Worm (Caenorhabditis elegans) whole organism, late embryonic: ENCODE measurements around the gene Y38H6C.16.

Source experiments
- K09A11.1 ChIP-seq: sonication (generic microtip); optimal IDR thresholded peaks from 2 replicates; lab custom pipeline; 2017; ENCODE audit warnings: antibody characterized with exemption, mild to moderate bottlenecking, missing genetic modification characterization, missing compliant biosample characterization; ENCODE audit not compliant: insufficient read depth
- Y22D7AL.16 ChIP-seq: sonication (generic microtip); optimal IDR thresholded peaks from 2 replicates; lab custom pipeline; 2016; ENCODE audit warnings: missing genetic modification characterization, missing compliant biosample characterization
- ahr-1 ChIP-seq: sonication (generic microtip); optimal IDR thresholded peaks from 2 replicates; lab custom pipeline; 2016; ENCODE audit warnings: missing genetic modification characterization, missing compliant biosample characterization
- ceh-18 ChIP-seq: sonication (generic microtip); optimal IDR thresholded peaks from 2 replicates; lab custom pipeline; 2016; ENCODE audit warnings: missing genetic modification characterization, missing compliant biosample characterization
- ceh-19 ChIP-seq: fragments of 200-800 bp; sonication (Bioruptor generic); optimal IDR thresholded peaks from 2 replicates; lab custom pipeline; 2018; ENCODE audit warnings: mild to moderate bottlenecking, missing genetic modification characterization, missing compliant biosample characterization
- ceh-34 ChIP-seq: sonication (generic microtip); optimal IDR thresholded peaks from 2 replicates; lab custom pipeline; 2016; ENCODE audit warnings: mild to moderate bottlenecking, missing genetic modification characterization, missing compliant biosample characterization
- elt-2 ChIP-seq: sonication (generic microtip); optimal IDR thresholded peaks from 2 replicates; lab custom pipeline; 2016; ENCODE audit warnings: missing genetic modification reagents, missing genetic modification characterization, missing compliant biosample characterization
- gmeb-2 ChIP-seq: sonication (generic microtip); optimal IDR thresholded peaks from 2 replicates; lab custom pipeline; 2016; ENCODE audit warnings: missing genetic modification characterization, inconsistent platforms, missing compliant biosample characterization
- hlh-15 ChIP-seq: sonication (generic microtip); optimal IDR thresholded peaks from 2 replicates; lab custom pipeline; 2016; ENCODE audit warnings: missing genetic modification characterization, missing compliant biosample characterization
- hlh-6 ChIP-seq: sonication (generic microtip); optimal IDR thresholded peaks from 2 replicates; lab custom pipeline; 2016; ENCODE audit warnings: missing genotype, missing genetic modification characterization, missing compliant biosample characterization
- hlh-8 ChIP-seq: sonication (generic microtip); optimal IDR thresholded peaks from 2 replicates; lab custom pipeline; 2016; ENCODE audit warnings: missing genotype, missing genetic modification characterization, missing compliant biosample characterization
- madf-2 ChIP-seq: sonication (generic microtip); optimal IDR thresholded peaks from 2 replicates; lab custom pipeline; 2017; ENCODE audit warnings: missing genetic modification characterization, missing compliant biosample characterization
- nfya-1 ChIP-seq: sonication (generic microtip); optimal IDR thresholded peaks from 2 replicates; lab custom pipeline; 2017; ENCODE audit warnings: missing genetic modification characterization, mild to moderate bottlenecking, missing compliant biosample characterization, antibody characterized with exemption, moderate library complexity
- pag-3 ChIP-seq: sonication (generic microtip); optimal IDR thresholded peaks from 2 replicates; lab custom pipeline; 2016; ENCODE audit warnings: missing compliant biosample characterization, missing genetic modification characterization, borderline replicate concordance
- pax-1 ChIP-seq: fragments of 150-350 bp; optimal IDR thresholded peaks from 2 replicates; lab custom pipeline; 2014; ENCODE audit warnings: missing biosample characterization, missing genetic modification characterization
- pqm-1 ChIP-seq: sonication (generic microtip); optimal IDR thresholded peaks from 2 replicates; lab custom pipeline; 2016; ENCODE audit warnings: missing genetic modification characterization, missing compliant biosample characterization
- rnt-1 ChIP-seq: sonication (generic microtip); optimal IDR thresholded peaks from 2 replicates; lab custom pipeline; 2016; ENCODE audit warnings: missing genetic modification characterization, missing compliant biosample characterization
- syd-9 ChIP-seq: sonication (generic microtip); optimal IDR thresholded peaks from 2 replicates; lab custom pipeline; 2016; ENCODE audit warnings: mild to moderate bottlenecking, missing genetic modification characterization, moderate library complexity, missing compliant biosample characterization
- tbx-7 ChIP-seq: sonication (generic microtip); optimal IDR thresholded peaks from 2 replicates; lab custom pipeline; 2016; ENCODE audit warnings: missing genotype, missing genetic modification characterization, missing compliant biosample characterization
- unc-3 ChIP-seq, 2 experiments: fragments of 200-800 bp in 1 of 2; sonication (Bioruptor generic) in 1 of 2; sonication (generic microtip) in 1 of 2; conservative IDR thresholded peaks in 1 of 2; optimal IDR thresholded peaks in 1 of 2; 2 replicates each; pipeline versions ENCODE4 v1.3.6 to Lab custom; 2016 to 2022; ENCODE audit warnings: missing compliant biosample characterization in 2 of 2, missing genetic modification characterization in 2 of 2, missing genetic modification reagents in 1 of 2
- unc-42 ChIP-seq: sonication (generic microtip); optimal IDR thresholded peaks from 2 replicates; lab custom pipeline; 2016; ENCODE audit warnings: missing genotype, missing genetic modification characterization, missing compliant biosample characterization

The Y38H6C.16 gene

ce11 chrV:20493271-20494231 is 45.6 kb downstream of the Y38H6C.16 start, which contains the start of gene B0250.5:
Gene B0250.5 (plus strand): TSS chrV:20493924.
- TF ChIP-seq elt-2 (tag; lab: Kevin White, UChicago) (no peak), unc-3 (GFP tag; conservative IDR thresholded peaks at IDR 0.05; lab: Robert Waterston, UW) (no peak), unc-3 (tag; optimal IDR thresholded peaks at IDR 0.05; lab: Kevin White, UChicago) (peak; percentile 11)

DNA sequence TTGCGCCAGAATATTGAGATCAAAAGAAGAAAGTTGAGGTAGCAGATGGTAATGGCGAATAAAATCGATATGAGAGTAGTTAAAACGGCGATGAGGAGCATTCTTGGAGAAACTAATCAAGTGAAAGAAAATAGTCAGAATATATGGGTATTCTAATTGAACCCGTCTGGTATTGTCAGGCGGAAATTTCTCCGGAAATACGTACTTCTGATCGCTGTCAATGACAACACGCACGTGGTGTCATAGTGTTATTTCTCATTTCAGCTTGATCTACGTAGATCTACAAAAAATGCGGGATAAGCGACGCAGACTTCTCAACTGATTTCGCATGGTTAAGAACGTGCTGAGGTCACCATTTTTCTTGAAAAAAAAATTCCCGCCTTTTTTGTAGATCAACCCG is 46.8 kb downstream of the Y38H6C.16 start, which contains the start of gene srbc-79:
Gene srbc-79, minus strand, starts transcription at position 101 of the 400 bp plus-strand sequence.
- TF ChIP-seq syd-9 (tag; lab: Kevin White, UChicago) (no peak), Y22D7AL.16 (tag; lab: Kevin White, UChicago) (no peak)

ce11 chrV:20489102-20489501 is 50.0 kb downstream of the Y38H6C.16 start, which contains the start of gene srbc-78:
Gene srbc-78 (minus strand): TSS chrV:20489202.
- TF ChIP-seq hlh-15 (tag; lab: Kevin White, UChicago), result no peak
- TF ChIP-seq unc-3 (GFP tag; conservative IDR thresholded peaks at IDR 0.05; lab: Robert Waterston, UW), result no peak
- TF ChIP-seq unc-3 (tag; optimal IDR thresholded peaks at IDR 0.05; lab: Kevin White, UChicago), result no peak
- TF ChIP-seq ceh-19 (GFP tag; lab: Kevin White, UChicago), result no peak
- no peak for TF ChIP-seq nfya-1 (tag; lab: Kevin White, UChicago)
- no peak for TF ChIP-seq ceh-18 (tag; lab: Kevin White, UChicago)
- TF ChIP-seq hlh-6, result no peak
- no peak for TF ChIP-seq tbx-7
- no peak for TF ChIP-seq madf-2 (tag; lab: Kevin White, UChicago)
- TF ChIP-seq pqm-1 (tag; lab: Kevin White, UChicago), result no peak
- no peak for TF ChIP-seq ceh-34 (tag; lab: Kevin White, UChicago)
- TF ChIP-seq gmeb-2, result no peak
- no peak for TF ChIP-seq rnt-1 (tag; lab: Kevin White, UChicago)
- TF ChIP-seq pag-3 (tag; lab: Kevin White, UChicago), result no peak
- no peak for TF ChIP-seq ahr-1
- no peak for TF ChIP-seq pax-1 (tag; lab: Kevin White, UChicago)
- TF ChIP-seq, all 69 proteins: peak for 0

- TF ChIP-seq ceh-18 (tag; lab: Kevin White, UChicago) (peak; percentile 9), K09A11.1 (tag; lab: Kevin White, UChicago) (no peak), hlh-8 (tag; lab: Kevin White, UChicago) (peak; percentile 53), unc-42 (tag; lab: Kevin White, UChicago) (no peak)
Observed at ce11 chrV:20486549-20486948, 52.6 kb downstream of the Y38H6C.16 start.
